Worm (Caenorhabditis elegans) whole organism, L2 larva: Measurements from ENCODE around the gene mdt-21.
A peak's percentile ranks its signal among the peaks of the same experiment; 100 is the strongest.
"Not testable (repeated sequence)": the region's sequence is repeated elsewhere in the genome, so short reads cannot be mapped to it uniquely, and the experiment has no call there.

Source experiments
- C34F6.9 ChIP-seq: fragments of 150-350 bp; optimal IDR thresholded peaks from 2 replicates; lab custom pipeline; 2014; ENCODE audit warnings: missing biosample characterization, missing genetic modification characterization
- F13H6.1 ChIP-seq: sonication (generic microtip); optimal IDR thresholded peaks from 2 replicates; lab custom pipeline; 2016; ENCODE audit warnings: missing genetic modification characterization, missing compliant biosample characterization
- R02D3.7 ChIP-seq: fragments of 150-350 bp; optimal IDR thresholded peaks from 2 replicates; lab custom pipeline; 2014; ENCODE audit warnings: missing biosample characterization, missing genetic modification characterization
- ama-1 ChIP-seq: fragments of 150-350 bp; optimal IDR thresholded peaks from 2 replicates; lab custom pipeline; 2018; ENCODE audit warnings: inconsistent platforms
- ceh-16 ChIP-seq: fragments of 150-350 bp; optimal IDR thresholded peaks from 2 replicates; lab custom pipeline; 2014; ENCODE audit warnings: missing biosample characterization, missing genetic modification characterization
- ceh-82 ChIP-seq: fragments of 150-350 bp; optimal IDR thresholded peaks from 2 replicates; lab custom pipeline; 2014; ENCODE audit warnings: missing biosample characterization, missing genetic modification characterization
- crh-2 ChIP-seq: sonication (generic microtip); optimal IDR thresholded peaks from 2 replicates; lab custom pipeline; 2017; ENCODE audit warnings: missing biosample characterization, missing genetic modification characterization
- dmd-4 ChIP-seq: sonication (generic microtip); optimal IDR thresholded peaks from 2 replicates; lab custom pipeline; 2017; ENCODE audit warnings: missing biosample characterization, missing genetic modification characterization
- egl-27 ChIP-seq: sonication (generic microtip); optimal IDR thresholded peaks from 3 replicates; lab custom pipeline; 2017; ENCODE audit warnings: missing biosample characterization, missing genetic modification reagents, missing genetic modification characterization
- elt-1 ChIP-seq: fragments of 150-350 bp; optimal IDR thresholded peaks from 2 replicates; lab custom pipeline; 2014; ENCODE audit warnings: missing biosample characterization, missing genetic modification characterization
- fos-1 ChIP-seq: fragments of 150-350 bp; optimal IDR thresholded peaks from 2 replicates; lab custom pipeline; 2014; ENCODE audit warnings: missing biosample characterization, missing genetic modification characterization
- gmeb-1 ChIP-seq: fragments of 150-350 bp; optimal IDR thresholded peaks from 2 replicates; lab custom pipeline; 2014; ENCODE audit warnings: missing biosample characterization, missing genetic modification characterization
- lin-11 ChIP-seq: fragments of 150-350 bp; sonication (generic microtip); optimal IDR thresholded peaks from 2 replicates; lab custom pipeline; 2014; ENCODE audit warnings: missing biosample characterization, missing genetic modification characterization, inconsistent platforms, mixed read lengths
- lsy-2 ChIP-seq, 2 experiments: fragments of 150-350 bp in 1 of 2; sonication (generic microtip) in 1 of 2; optimal IDR thresholded peaks; 2 replicates each; lab custom pipeline; 2014 to 2017; ENCODE audit warnings: missing biosample characterization in 2 of 2, missing genetic modification characterization in 2 of 2
- mab-5 ChIP-seq: fragments of 150-350 bp; optimal IDR thresholded peaks from 2 replicates; lab custom pipeline; 2014; ENCODE audit warnings: missing biosample characterization, missing genetic modification characterization
- mdl-1 ChIP-seq, 2 experiments: fragments of 150-350 bp in 1 of 2; sonication (generic microtip) in 1 of 2; optimal IDR thresholded peaks; 2 replicates each; lab custom pipeline; 2017; ENCODE audit warnings: missing biosample characterization in 2 of 2, missing genetic modification characterization in 2 of 2
- nhr-129 ChIP-seq: fragments of 150-350 bp; optimal IDR thresholded peaks from 2 replicates; lab custom pipeline; 2014; ENCODE audit warnings: missing biosample characterization, missing genetic modification characterization
- nhr-237 ChIP-seq: fragments of 150-350 bp; optimal IDR thresholded peaks from 2 replicates; lab custom pipeline; 2014; ENCODE audit warnings: missing biosample characterization, missing genetic modification characterization
- nhr-25 ChIP-seq: fragments of 150-350 bp; sonication (generic microtip); optimal IDR thresholded peaks from 3 replicates; lab custom pipeline; 2014; ENCODE audit warnings: missing biosample characterization, missing genetic modification characterization
- nhr-6 ChIP-seq: fragments of 150-350 bp; optimal IDR thresholded peaks from 2 replicates; lab custom pipeline; 2014; ENCODE audit warnings: missing biosample characterization, missing genetic modification characterization
- sem-4 ChIP-seq: fragments of 150-350 bp; optimal IDR thresholded peaks from 2 replicates; lab custom pipeline; 2014; ENCODE audit warnings: missing biosample characterization, missing genetic modification reagents, missing genetic modification characterization
- sma-3 ChIP-seq: sonication (generic microtip); optimal IDR thresholded peaks from 2 replicates; lab custom pipeline; 2016; ENCODE audit warnings: missing genetic modification reagents, missing genetic modification characterization, missing compliant biosample characterization
- sma-9 ChIP-seq, 2 experiments: fragments of 150-350 bp in 1 of 2; sonication (generic microtip) in 1 of 2; optimal IDR thresholded peaks; 2 replicates each; lab custom pipeline; 2014 to 2016; ENCODE audit warnings: missing genetic modification characterization in 2 of 2, mild to moderate bottlenecking in 1 of 2, missing biosample characterization in 1 of 2, missing compliant biosample characterization in 1 of 2, missing genetic modification reagents in 1 of 2, moderate library complexity in 1 of 2
- snpc-4 ChIP-seq: fragments of 150-350 bp; optimal IDR thresholded peaks from 2 replicates; lab custom pipeline; 2014; ENCODE audit warnings: missing biosample characterization, missing genetic modification characterization
- unc-55 ChIP-seq: fragments of 150-350 bp; sonication (generic microtip); optimal IDR thresholded peaks from 3 replicates; lab custom pipeline; 2014; ENCODE audit warnings: missing biosample characterization, missing genetic modification reagents, missing genetic modification characterization
- unc-62 ChIP-seq: fragments of 150-350 bp; optimal IDR thresholded peaks from 2 replicates; lab custom pipeline; 2014; ENCODE audit warnings: missing biosample characterization, missing genetic modification reagents, missing genetic modification characterization
- zag-1 ChIP-seq: fragments of 150-350 bp; optimal IDR thresholded peaks from 2 replicates; lab custom pipeline; 2014; ENCODE audit warnings: missing biosample characterization, missing genetic modification characterization
- ztf-11 ChIP-seq: sonication (generic microtip); optimal IDR thresholded peaks from 2 replicates; lab custom pipeline; 2017; ENCODE audit warnings: missing biosample characterization, missing genetic modification characterization
- ztf-4 ChIP-seq: fragments of 150-350 bp; optimal IDR thresholded peaks from 2 replicates; lab custom pipeline; 2014; ENCODE audit warnings: missing biosample characterization, missing genetic modification characterization

Gene mdt-21

DNA sequence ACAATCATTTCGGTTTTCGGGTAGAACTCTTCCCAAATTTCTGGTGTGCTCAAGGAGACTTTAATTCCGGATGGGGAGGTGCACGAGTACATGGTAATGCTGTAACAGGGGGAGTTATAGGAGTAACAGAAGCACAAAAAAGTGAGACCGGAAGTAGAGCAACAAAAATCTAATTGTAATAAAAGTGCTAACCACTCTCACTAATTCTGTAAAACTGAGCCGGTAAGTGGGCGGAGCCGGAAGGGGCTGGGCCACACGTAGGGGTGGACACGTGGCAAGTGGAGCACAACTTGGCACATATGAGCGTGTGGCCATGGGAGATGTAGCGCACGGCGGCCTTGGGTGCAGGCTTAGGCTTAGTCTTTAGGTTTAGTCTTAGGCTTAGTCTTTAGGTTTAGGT lies 8.5 kb downstream of the mdt-21 start, which contains the start of gene tbx-38:
TSS of gene tbx-38 (minus strand) at position 101 of the 400 bp plus-strand sequence.
- no peak for TF ChIP-seq ceh-16
- no peak for TF ChIP-seq lin-11
- no peak for TF ChIP-seq snpc-4 (tag; lab: Kevin White, UChicago)
- TF ChIP-seq crh-2 (tag; lab: Kevin White, UChicago): no peak
- no peak for TF ChIP-seq ztf-11 (tag; lab: Kevin White, UChicago)
- TF ChIP-seq ceh-82 (tag; lab: Kevin White, UChicago): no peak
- TF ChIP-seq sma-3: no peak
- TF ChIP-seq R02D3.7: no peak
- TF ChIP-seq F13H6.1 (tag; lab: Kevin White, UChicago): no peak
- no peak for TF ChIP-seq zag-1 (tag; lab: Kevin White, UChicago)
- no peak for TF ChIP-seq ama-1 (lab: Kevin White, UChicago)
- no peak for TF ChIP-seq nhr-6 (tag; lab: Kevin White, UChicago)
- no peak for TF ChIP-seq nhr-237 (tag; lab: Kevin White, UChicago)
- TF ChIP-seq mdl-1 (tag; optimal IDR thresholded peaks at IDR 0.05; lab: Kevin White, UChicago): no peak
- TF ChIP-seq sem-4 (tag; lab: Kevin White, UChicago): no peak
- TF ChIP-seq egl-27 (tag; lab: Kevin White, UChicago): no peak
- no peak for TF ChIP-seq elt-1 (tag; lab: Kevin White, UChicago)
- TF ChIP-seq, all 48 proteins: peak for 0

DNA sequence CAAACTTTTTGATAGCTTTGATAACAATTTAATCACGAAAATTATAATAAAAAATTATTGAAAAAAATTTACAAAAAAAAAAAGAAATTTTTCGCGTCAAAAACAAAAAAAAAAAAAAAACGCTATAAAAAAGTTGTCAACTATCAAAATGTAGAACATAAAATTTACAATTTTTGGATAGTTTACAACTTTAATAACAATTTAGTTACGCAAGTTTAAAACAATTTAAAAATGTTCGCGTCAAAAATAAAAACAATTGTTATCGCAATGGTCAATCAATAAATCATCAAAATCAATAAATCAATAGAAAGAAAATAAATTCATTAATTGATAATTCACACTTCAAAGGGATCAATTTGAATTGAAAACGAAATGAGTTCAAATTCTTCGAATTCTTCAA lies 10.0 kb downstream of the mdt-21 start, which contains the start of gene C24H11.1:
TSS of gene C24H11.1 (plus strand) at position 301 of the 400 bp plus-strand sequence.
- TF ChIP-seq unc-55; mab-5 (tag; lab: Kevin White, UChicago); unc-62 (GFP tag; lab: Kevin White, UChicago): not testable (repeated sequence)

DNA sequence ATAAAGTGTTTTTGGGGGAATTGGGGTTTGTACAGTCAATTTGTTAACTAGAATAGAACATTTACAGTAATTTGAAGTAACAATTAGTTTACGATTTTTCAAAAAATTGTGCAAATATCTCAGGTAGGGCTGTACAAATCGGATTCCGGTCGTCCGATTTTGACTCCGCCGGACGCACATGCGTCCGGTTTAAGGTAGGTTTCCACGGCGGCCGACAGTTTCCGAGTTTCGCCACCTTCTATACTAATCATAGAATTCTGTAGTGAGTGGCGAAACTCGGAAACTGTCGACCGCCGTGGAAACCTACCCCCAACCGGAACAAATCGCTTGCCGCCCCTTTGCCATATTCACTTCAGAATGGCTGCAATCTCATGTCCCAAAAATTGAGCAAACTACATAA lies 12.1 kb downstream of the mdt-21 start:
- TF ChIP-seq dmd-4 (tag; lab: Kevin White, UChicago) (no peak), unc-55 (no peak)
- TF ChIP-seq, all 48 proteins: peak for 0

DNA sequence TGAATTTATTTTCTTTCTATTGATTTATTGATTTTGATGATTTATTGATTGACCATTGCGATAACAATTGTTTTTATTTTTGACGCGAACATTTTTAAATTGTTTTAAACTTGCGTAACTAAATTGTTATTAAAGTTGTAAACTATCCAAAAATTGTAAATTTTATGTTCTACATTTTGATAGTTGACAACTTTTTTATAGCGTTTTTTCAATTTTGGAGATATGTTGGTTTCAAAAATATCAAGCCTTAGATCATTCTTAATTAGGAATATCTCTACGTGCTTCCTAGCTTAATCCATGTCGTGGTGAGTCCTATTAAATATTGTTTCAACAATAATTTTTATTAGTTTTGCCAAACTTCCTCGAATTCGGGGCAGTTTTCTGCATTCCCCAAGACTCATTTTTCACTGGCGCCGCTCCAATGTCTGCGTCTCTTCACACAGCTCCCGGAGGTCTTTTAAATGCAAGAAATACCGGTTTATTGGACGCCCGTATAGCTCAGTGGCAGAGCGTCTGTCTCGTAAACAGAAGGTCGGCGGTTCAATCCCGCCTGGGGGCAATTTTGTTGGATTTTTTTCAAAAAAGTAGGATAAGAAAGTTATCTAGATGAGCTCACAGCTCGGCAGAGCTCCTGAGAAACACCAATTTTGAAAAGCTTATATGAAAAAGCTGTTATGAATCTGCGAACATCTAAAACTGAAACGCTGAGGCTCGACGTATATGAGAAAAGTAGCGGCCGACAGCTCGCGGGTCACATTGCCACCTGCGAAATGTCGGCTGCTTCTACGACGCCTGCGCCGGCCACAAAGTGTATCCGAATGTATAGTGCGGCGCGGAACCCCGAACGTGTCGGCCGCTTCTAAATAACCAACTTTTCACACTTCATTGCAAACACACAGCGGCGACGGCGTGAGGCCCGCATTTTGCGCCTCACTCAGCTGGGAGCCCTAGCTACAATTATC lies 15.2 kb downstream of the mdt-21 start, which contains the start of gene C24H11.2:
TSS of gene C24H11.2 (minus strand) at position 51 of the 962 bp plus-strand sequence.
- TF ChIP-seq mab-5 (tag; lab: Kevin White, UChicago) (peak; percentile 39), F13H6.1 (tag; lab: Kevin White, UChicago) (peak; percentile 65), lin-11 (peak; percentile 49), snpc-4 (tag; lab: Kevin White, UChicago) (peak; percentile 77), egl-27 (tag; lab: Kevin White, UChicago) (peak; percentile 26), unc-55 (peak; percentile 50), lsy-2 (tag; optimal IDR thresholded peaks at IDR 0.05; lab: Kevin White, UChicago) (peak in 1 of 2 experiments; percentile 31), crh-2 (tag; lab: Kevin White, UChicago) (peak; percentile 53), C34F6.9 (tag; lab: Kevin White, UChicago) (peak; percentile 46), sma-9 (GFP tag; optimal IDR thresholded peaks at IDR 0.05; lab: Kevin White, UChicago) (peak; percentile 48), sem-4 (tag; lab: Kevin White, UChicago) (peak; percentile 54), fos-1 (tag; lab: Kevin White, UChicago) (peak; percentile 47), nhr-129 (tag; lab: Kevin White, UChicago) (peak; percentile 59), gmeb-1 (tag; lab: Kevin White, UChicago) (peak; percentile 72), sma-3 (peak; percentile 51), nhr-25 (tag; lab: Kevin White, UChicago) (peak; percentile 41), ztf-4 (tag; lab: Kevin White, UChicago) (peak; percentile 8)
- TF ChIP-seq sma-9 (tag; optimal IDR thresholded peaks at IDR 0.05; lab: Kevin White, UChicago): not testable (repeated sequence)

DNA sequence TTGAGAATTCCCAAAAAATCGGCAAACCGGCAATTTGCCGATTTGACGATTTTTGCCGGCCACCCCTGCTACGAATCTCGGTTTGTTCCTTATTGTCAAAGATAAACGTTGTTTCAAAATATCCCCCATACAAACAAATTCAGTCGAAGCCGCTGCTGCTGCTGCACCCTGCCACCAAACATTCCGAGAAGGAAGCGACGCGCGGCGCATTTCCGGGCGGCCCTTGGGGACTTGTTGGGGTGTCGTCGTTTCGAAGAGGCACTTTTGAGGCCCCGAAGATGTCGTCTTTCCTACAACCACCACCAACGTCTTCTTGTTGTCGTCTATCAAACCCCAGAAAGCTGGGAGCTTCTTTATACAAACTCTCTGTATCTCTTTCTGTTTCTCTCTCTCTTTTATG lies 17.0 kb downstream of the mdt-21 start:
- peak; percentile 30 for TF ChIP-seq sem-4 (tag; lab: Kevin White, UChicago)
- no peak for TF ChIP-seq sma-9 (GFP tag; optimal IDR thresholded peaks at IDR 0.05; lab: Kevin White, UChicago)
- TF ChIP-seq sma-9 (tag; optimal IDR thresholded peaks at IDR 0.05; lab: Kevin White, UChicago): no peak
